Worm (Caenorhabditis elegans): ENCODE results near the gene C25F6.6.

The C25F6.6 gene

DNA sequence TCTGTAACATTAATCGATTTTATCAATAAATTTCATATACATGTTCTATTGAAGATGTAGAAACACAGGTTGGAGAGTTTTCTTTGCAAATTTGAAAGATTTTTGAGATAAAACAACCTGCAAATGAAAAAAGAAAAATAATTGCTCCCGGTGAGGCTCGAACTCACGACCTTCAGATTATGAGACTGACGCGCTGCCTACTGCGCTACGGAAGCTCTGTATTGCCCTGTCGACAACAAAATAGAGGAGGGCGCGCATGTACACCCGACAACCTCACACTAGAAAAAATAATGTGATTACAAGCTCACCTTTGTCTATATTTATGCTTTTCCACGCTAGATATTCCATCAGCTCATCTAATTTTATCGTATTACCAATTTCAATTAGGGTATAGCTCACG is 43.4 kb downstream of the C25F6.6 start:
- TF ChIP-seq flh-1 (GFP tag; optimal IDR thresholded peaks at IDR 0.05) (no peak), mep-1 (tag; optimal IDR thresholded peaks at IDR 0.05) (peak; percentile 5), unc-120 (tag; optimal IDR thresholded peaks at IDR 0.05; ENCODE audit: poor library complexity, severe bottlenecking) (no peak), lsy-2 (tag; optimal IDR thresholded peaks at IDR 0.05) (no peak), elt-3 (tag; optimal IDR thresholded peaks at IDR 0.05) (no peak), zip-8 (tag; optimal IDR thresholded peaks at IDR 0.05) (no peak), snpc-4 (tag; optimal IDR thresholded peaks at IDR 0.05) (no peak), blmp-1 (tag; optimal IDR thresholded peaks at IDR 0.05) (no peak), cnd-1 (tag; optimal IDR thresholded peaks at IDR 0.05) (peak; percentile 53), nhr-76 (tag; optimal IDR thresholded peaks at IDR 0.05) (no peak), nhr-28 (tag; optimal IDR thresholded peaks at IDR 0.05) (no peak), lin-13 (tag; optimal IDR thresholded peaks at IDR 0.05) (no peak), unc-62 (GFP tag; optimal IDR thresholded peaks at IDR 0.05) (no peak), ces-1 (GFP tag; optimal IDR thresholded peaks at IDR 0.05) (no peak), M03D4.4 (tag; optimal IDR thresholded peaks at IDR 0.05) (peak; percentile 53), pha-4 (tag; optimal IDR thresholded peaks at IDR 0.05) (no peak), tbx-8 (GFP tag; optimal IDR thresholded peaks at IDR 0.05) (no peak), mab-5 (tag; optimal IDR thresholded peaks at IDR 0.05) (no peak), nhr-2 (tag; optimal IDR thresholded peaks at IDR 0.05) (no peak), nhr-237 (tag; optimal IDR thresholded peaks at IDR 0.05) (no peak), nhr-12 (tag; optimal IDR thresholded peaks at IDR 0.05) (no peak), unc-39 (tag; optimal IDR thresholded peaks at IDR 0.05) (no peak), sptf-1 (tag; optimal IDR thresholded peaks at IDR 0.05) (peak; percentile 72), drap-1 (GFP tag; optimal IDR thresholded peaks at IDR 0.05) (peak; percentile 60), bed-3 (GFP tag; optimal IDR thresholded peaks at IDR 0.05) (peak; percentile 17), ceh-39 (tag; optimal IDR thresholded peaks at IDR 0.05) (no peak), mls-2 (tag; optimal IDR thresholded peaks at IDR 0.05) (peak; percentile 70), sem-2 (GFP tag; optimal IDR thresholded peaks at IDR 0.05) (peak; percentile 27), lin-32 (GFP tag; optimal IDR thresholded peaks at IDR 0.05) (no peak), ham-2 (GFP tag; optimal IDR thresholded peaks at IDR 0.05) (peak; percentile 2), hlh-1 (tag; optimal IDR thresholded peaks at IDR 0.05) (no peak), ceh-43 (GFP tag; optimal IDR thresholded peaks at IDR 0.05) (peak; percentile 50), elt-1 (tag; optimal IDR thresholded peaks at IDR 0.05; ENCODE audit: borderline replicate concordance, insufficient read depth) (no peak), ceh-83 (GFP tag; optimal IDR thresholded peaks at IDR 0.05) (peak; percentile 82), ztf-11 (tag; optimal IDR thresholded peaks at IDR 0.05) (no peak)

DNA sequence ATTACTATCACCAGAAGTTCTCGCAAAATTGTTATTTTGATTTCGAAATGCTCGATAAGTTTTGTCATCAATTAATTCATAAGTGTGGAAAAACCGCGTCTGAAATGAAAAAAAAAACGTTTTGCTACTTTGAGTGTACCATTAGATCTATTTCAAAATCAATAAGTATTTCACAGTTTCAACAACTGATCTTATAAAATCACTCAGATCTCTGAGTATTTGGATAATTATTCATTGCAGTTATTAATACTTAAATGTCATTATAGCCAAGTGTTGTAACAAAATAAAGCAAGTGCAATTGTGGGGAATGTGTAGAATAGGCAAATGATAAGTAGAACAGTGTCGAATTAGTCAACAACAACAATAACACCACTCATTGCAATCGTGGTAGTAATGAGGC is 44.3 kb downstream of the C25F6.6 start, which contains the start of gene C03F11.4:
Gene C03F11.4, minus strand, starts transcription at position 101 of the 400 bp plus-strand sequence.
- no peak for TF ChIP-seq lin-13 (tag; optimal IDR thresholded peaks at IDR 0.05)
- TF ChIP-seq ceh-83 (GFP tag; optimal IDR thresholded peaks at IDR 0.05), result no peak

DNA sequence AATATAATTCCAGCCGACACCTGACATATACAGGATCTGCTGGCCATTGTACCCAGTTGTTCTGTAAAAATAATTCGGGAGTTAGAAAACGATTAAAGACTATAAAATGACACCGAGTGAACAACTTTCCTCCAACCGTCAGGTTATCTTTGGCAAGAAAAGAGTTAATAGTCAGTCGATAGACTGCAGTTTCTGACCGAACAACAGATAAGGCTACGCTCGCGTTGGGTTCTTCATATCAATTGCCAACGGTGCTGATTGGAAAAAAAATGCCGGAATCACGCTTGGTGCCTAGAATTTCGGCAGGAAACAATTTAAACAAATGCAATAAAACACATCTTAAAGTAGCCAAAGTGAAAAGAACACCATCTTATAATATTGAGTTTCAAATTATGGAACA is 50.1 kb downstream of the C25F6.6 start, which contains the start of gene scav-1:
Gene scav-1, minus strand, starts transcription at position 61 of the 400 bp plus-strand sequence.
- no peak for TF ChIP-seq cnd-1 (tag; optimal IDR thresholded peaks at IDR 0.05)
- no peak for TF ChIP-seq sem-2 (GFP tag; optimal IDR thresholded peaks at IDR 0.05)
- no peak for TF ChIP-seq nhr-2 (tag; optimal IDR thresholded peaks at IDR 0.05)
- TF ChIP-seq drap-1 (GFP tag; optimal IDR thresholded peaks at IDR 0.05), result no peak
- no peak for TF ChIP-seq sptf-1 (tag; optimal IDR thresholded peaks at IDR 0.05)
- TF ChIP-seq lin-32 (GFP tag; optimal IDR thresholded peaks at IDR 0.05), result no peak
- no peak for TF ChIP-seq mab-5 (tag; optimal IDR thresholded peaks at IDR 0.05)
- TF ChIP-seq nhr-28 (tag; optimal IDR thresholded peaks at IDR 0.05), result no peak

Measured in whole organism, mixed stage, embryonic.